Fruit fly (Drosophila melanogaster): ENCODE measurements around the gene Alp11.

Alp11 gene

dm6 chrX:15579579-15579978 lies 8.0 kb upstream of the Alp11 start (continued):
- peak; percentile 84 for TF ChIP-seq CG10274 (GFP tag; optimal IDR thresholded peaks at IDR 0.05)
- TF ChIP-seq cad (GFP tag; optimal IDR thresholded peaks at IDR 0.05): no peak
- peak; percentile 90 for TF ChIP-seq ems (GFP tag; optimal IDR thresholded peaks at IDR 0.05)
- no peak for TF ChIP-seq nerfin-2 (GFP tag; IDR thresholded peaks at IDR 0.05; ENCODE audit: partially characterized antibody)
- peak; percentile 95 for TF ChIP-seq Gug (GFP tag; IDR thresholded peaks at IDR 0.05)
- TF ChIP-seq CG8765 (GFP tag; IDR thresholded peaks at IDR 0.05): peak; percentile 89
- peak; percentile 13 for TF ChIP-seq CG9797 (GFP tag; optimal IDR thresholded peaks at IDR 0.05)
- no peak for TF ChIP-seq Tbp (GFP tag; optimal IDR thresholded peaks at IDR 0.05)
- peak; percentile 83 for TF ChIP-seq oc (tag; optimal IDR thresholded peaks at IDR 0.05)
- TF ChIP-seq Hr78 (GFP tag; optimal IDR thresholded peaks at IDR 0.05): peak in 1 of 2 experiments; percentile 65
- TF ChIP-seq CG17829 (tag; optimal IDR thresholded peaks at IDR 0.05): peak; percentile 89
- TF ChIP-seq az2 (GFP tag; optimal IDR thresholded peaks at IDR 0.05): peak; percentile 92
- peak; percentile 94 for TF ChIP-seq CG14014 (GFP tag; IDR thresholded peaks at IDR 0.05)
- TF ChIP-seq pb (GFP tag; optimal IDR thresholded peaks at IDR 0.05): peak; percentile 83
- no peak for TF ChIP-seq lov (optimal IDR thresholded peaks at IDR 0.05)
- TF ChIP-seq lov (GFP tag; IDR thresholded peaks at IDR 0.05): peak; percentile 91
- peak; percentile 78 for TF ChIP-seq CG17802 (tag; optimal IDR thresholded peaks at IDR 0.05)
- TF ChIP-seq CG15601 (tag; optimal IDR thresholded peaks at IDR 0.05): peak; percentile 85
- peak; percentile 93 for TF ChIP-seq al (GFP tag; IDR thresholded peaks at IDR 0.05)
- TF ChIP-seq Xbp1 (GFP tag; optimal IDR thresholded peaks at IDR 0.05): peak; percentile 92
- peak; percentile 76; the same call in 1 of the 2 replicates for TF ChIP-seq CG32767 (GFP tag; IDR thresholded peaks at IDR 0.05)
- peak; percentile 24 for TF ChIP-seq HLHmδ (GFP tag; optimal IDR thresholded peaks at IDR 0.05)
- TF ChIP-seq CG13424 (tag; optimal IDR thresholded peaks at IDR 0.05): peak; percentile 88
- TF ChIP-seq fd64A (GFP tag; optimal IDR thresholded peaks at IDR 0.05): peak; percentile 79
- TF ChIP-seq Jarid2 (GFP tag; optimal IDR thresholded peaks at IDR 0.05): no peak
- peak; percentile 76 for TF ChIP-seq CG4707 (GFP tag; optimal IDR thresholded peaks at IDR 0.05)
- peak; percentile 66 for TF ChIP-seq Nf-YC (tag; optimal IDR thresholded peaks at IDR 0.05)
- TF ChIP-seq luna (GFP tag; optimal IDR thresholded peaks at IDR 0.05): peak; percentile 88
- TF ChIP-seq CG30431 (GFP tag; optimal IDR thresholded peaks at IDR 0.05): peak; percentile 91
- TF ChIP-seq vfl (GFP tag; optimal IDR thresholded peaks at IDR 0.05): peak; percentile 72
- peak; percentile 81 for TF ChIP-seq CG13123 (GFP tag; optimal IDR thresholded peaks at IDR 0.05)
- TF ChIP-seq PHDP (tag; optimal IDR thresholded peaks at IDR 0.05): peak; percentile 90
- peak; percentile 79 for TF ChIP-seq CG8388 (GFP tag; optimal IDR thresholded peaks at IDR 0.05)
- peak; percentile 94 for TF ChIP-seq row (GFP tag; IDR thresholded peaks at IDR 0.05)
- TF ChIP-seq CG7839 (tag; optimal IDR thresholded peaks at IDR 0.05): peak; percentile 95
- peak; percentile 34 for TF ChIP-seq bigmax (GFP tag; optimal IDR thresholded peaks at IDR 0.05)
- TF ChIP-seq dmrt11E (tag; optimal IDR thresholded peaks at IDR 0.05): peak; percentile 87
- peak; percentile 65 for TF ChIP-seq Deaf1 (tag; optimal IDR thresholded peaks at IDR 0.05)
- TF ChIP-seq CG5953 (GFP tag; IDR thresholded peaks at IDR 0.05): peak; percentile 84
- TF ChIP-seq CG18764 (GFP tag; optimal IDR thresholded peaks at IDR 0.05): peak; percentile 84
- peak; percentile 79 for TF ChIP-seq en (GFP tag; optimal IDR thresholded peaks at IDR 0.05)
- TF ChIP-seq org-1 (GFP tag; optimal IDR thresholded peaks at IDR 0.05): peak; percentile 83
- no peak for TF ChIP-seq pita (GFP tag; optimal IDR thresholded peaks at IDR 0.05)
- peak; percentile 45 for TF ChIP-seq MESR4 (GFP tag; optimal IDR thresholded peaks at IDR 0.05)
- no peak for TF ChIP-seq pan (optimal IDR thresholded peaks at IDR 0.05)
- TF ChIP-seq pan (GFP tag; optimal IDR thresholded peaks at IDR 0.05 in 1 of 2, IDR thresholded peaks at IDR 0.05 in 1 of 2): peak in 1 of 2 experiments; percentile 93
- peak; percentile 91 for TF ChIP-seq pnt (GFP tag; optimal IDR thresholded peaks at IDR 0.05)
- TF ChIP-seq fd3F (GFP tag; optimal IDR thresholded peaks at IDR 0.05): peak; percentile 89
- peak; percentile 90 for TF ChIP-seq CG10366 (GFP tag; IDR thresholded peaks at IDR 0.05)
- peak; percentile 5 for TF ChIP-seq gfzf (GFP tag; optimal IDR thresholded peaks at IDR 0.05)
- no peak for TF ChIP-seq pros (GFP tag; optimal IDR thresholded peaks at IDR 0.05)

All from whole organism, embryonic.